Fruit fly (Drosophila melanogaster): ENCODE results near the gene dec.

Gene dec

DNA sequence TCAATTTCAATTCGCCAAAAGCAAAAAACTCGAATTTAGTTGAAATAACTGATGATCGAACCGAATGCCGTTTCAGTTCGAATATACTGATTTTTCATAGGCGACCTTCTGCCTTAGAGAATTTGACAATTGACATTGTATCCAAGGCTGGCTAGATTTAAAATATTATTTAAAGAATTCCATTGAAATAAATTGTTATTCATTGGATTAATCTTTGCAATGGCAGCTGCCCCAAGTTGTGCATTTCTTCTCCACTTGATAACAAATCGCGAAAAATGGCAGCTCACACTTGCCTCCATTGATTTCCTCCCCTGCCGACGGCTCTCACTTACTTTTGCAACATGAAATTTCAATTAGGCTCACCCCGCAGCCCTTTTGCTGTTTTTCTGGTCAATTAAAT is 18.9 kb downstream of the dec start, which contains the start of gene CG10920:
Gene CG10920, minus strand, starts transcription at position 101 of the 400 bp plus-strand sequence.
- TF ChIP-seq CG6276 (GFP tag; optimal IDR thresholded peaks at IDR 0.05): no peak
- TF ChIP-seq fd85E (GFP tag; optimal IDR thresholded peaks at IDR 0.05): no peak
- no peak for TF ChIP-seq dsx (GFP tag; optimal IDR thresholded peaks at IDR 0.05; ENCODE audit: poor library complexity, severe bottlenecking)
- no peak for TF ChIP-seq svp (GFP tag)
- no peak for TF ChIP-seq CG34406 (GFP tag; optimal IDR thresholded peaks at IDR 0.05)
- no peak for TF ChIP-seq CG8632 (GFP tag; optimal IDR thresholded peaks at IDR 0.05)
- no peak for TF ChIP-seq CG8319 (GFP tag; optimal IDR thresholded peaks at IDR 0.05)
- TF ChIP-seq esn (GFP tag; optimal IDR thresholded peaks at IDR 0.05): no peak
- no peak for TF ChIP-seq CG11762 (GFP tag; optimal IDR thresholded peaks at IDR 0.05; ENCODE audit: insufficient read depth)
- no peak for TF ChIP-seq CG11902 (GFP tag; optimal IDR thresholded peaks at IDR 0.05)
- TF ChIP-seq CG6792 (GFP tag; optimal IDR thresholded peaks at IDR 0.05): no peak
- TF ChIP-seq CG11294 (GFP tag; IDR thresholded peaks at IDR 0.05): no peak
- TF ChIP-seq CG1621 (tag; optimal IDR thresholded peaks at IDR 0.05): no peak

DNA sequence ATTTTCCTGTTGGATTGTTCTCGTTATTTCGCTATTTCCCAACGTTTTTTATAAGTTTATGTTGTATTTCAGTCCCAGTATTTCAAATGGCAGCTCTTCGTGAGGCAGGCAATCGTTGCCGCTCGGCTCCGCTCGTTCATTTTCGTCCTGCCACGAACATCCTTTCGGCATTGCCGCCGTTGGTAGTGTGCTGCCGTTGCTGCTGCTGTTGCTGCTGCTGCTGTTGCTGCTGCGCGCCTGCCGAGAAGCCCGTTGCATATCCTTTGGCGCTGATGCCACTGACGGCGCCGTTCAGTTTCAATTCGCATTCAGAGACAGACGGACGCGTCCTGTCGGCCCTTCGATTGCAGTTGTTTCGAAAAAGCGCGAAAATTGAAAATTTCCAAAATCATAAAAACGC is 47.1 kb downstream of the dec start, which contains the start of gene CARPA:
Gene CARPA, plus strand, starts transcription at position 301 of the 400 bp plus-strand sequence.
- TF ChIP-seq vri (GFP tag; optimal IDR thresholded peaks at IDR 0.05) (no peak), Gug (GFP tag; IDR thresholded peaks at IDR 0.05) (no peak)

DNA sequence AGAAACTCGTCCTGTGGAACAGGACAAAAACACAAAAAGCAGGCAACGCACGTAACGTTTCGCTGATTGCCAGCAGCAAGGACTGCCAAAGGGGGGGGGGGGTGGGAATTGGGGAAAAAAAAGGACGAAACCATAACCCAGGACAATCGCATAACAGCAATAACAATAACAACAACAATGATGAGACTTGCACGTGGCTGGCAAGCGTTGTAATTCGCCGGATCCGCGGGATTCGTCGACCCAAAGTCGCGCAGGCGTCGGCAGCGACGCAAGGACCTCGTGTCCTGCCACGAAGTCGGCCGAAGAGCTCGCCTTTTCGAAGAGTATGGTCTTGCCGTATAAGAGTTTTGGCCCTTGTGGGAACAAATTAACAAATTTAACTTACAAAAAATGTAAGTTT is 47.7 kb downstream of the dec start:
- no peak for TF ChIP-seq spab (GFP tag; optimal IDR thresholded peaks at IDR 0.05)
- no peak for TF ChIP-seq Eip75B (GFP tag; optimal IDR thresholded peaks at IDR 0.05)
- TF ChIP-seq Met (GFP tag; optimal IDR thresholded peaks at IDR 0.05): no peak
- TF ChIP-seq eg (GFP tag; IDR thresholded peaks at IDR 0.05): no peak
- TF ChIP-seq fkh (GFP tag; optimal IDR thresholded peaks at IDR 0.05): no peak
- TF ChIP-seq ss (GFP tag; optimal IDR thresholded peaks at IDR 0.05): no peak
- TF ChIP-seq CG10669 (GFP tag; optimal IDR thresholded peaks at IDR 0.05): no peak
- no peak for TF ChIP-seq Hr4 (GFP tag; optimal IDR thresholded peaks at IDR 0.05)
- no peak for TF ChIP-seq CG6808 (GFP tag; optimal IDR thresholded peaks at IDR 0.05)
- no peak for TF ChIP-seq CG6854 (GFP tag; optimal IDR thresholded peaks at IDR 0.05)
- no peak for TF ChIP-seq svp (GFP tag)
- no peak for TF ChIP-seq Sox14 (GFP tag; optimal IDR thresholded peaks at IDR 0.05)

DNA sequence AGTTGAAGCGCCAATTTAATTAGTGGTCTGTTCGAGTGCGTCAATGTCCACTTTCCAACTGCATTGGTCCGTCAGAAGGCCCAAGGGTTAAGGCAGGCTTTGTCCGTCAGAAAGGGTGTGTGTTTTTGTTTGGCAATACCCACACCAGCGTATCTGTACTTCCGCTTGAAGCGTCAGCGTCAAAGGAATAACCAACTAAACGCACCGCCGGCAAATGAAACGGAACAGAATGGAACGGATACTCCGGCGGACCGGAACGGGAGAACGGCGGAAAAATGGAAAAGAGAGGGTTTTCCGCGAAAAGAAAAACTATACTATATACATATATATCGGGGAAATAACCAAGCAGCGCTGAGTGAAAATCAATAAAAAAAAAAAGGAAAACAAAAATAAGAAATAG is 50.1 kb downstream of the dec start:
- TF ChIP-seq Blimp-1 (GFP tag; optimal IDR thresholded peaks at IDR 0.05) (no peak), OdsH (GFP tag; optimal IDR thresholded peaks at IDR 0.05) (no peak)

Measured in whole organism, prepupa.